Worm (Caenorhabditis elegans): Measurements from ENCODE around the gene gei-4.

gei-4 gene

ce11 chrIII:356906-357901 lies 2.6 kb upstream of the gei-4 start:
- TF ChIP-seq nhr-85 (tag) (peak; percentile 56), C34B4.2 (tag; optimal IDR thresholded peaks at IDR 0.05) (no peak), zag-1 (tag; optimal IDR thresholded peaks at IDR 0.05) (no peak), F16B12.6 (tag; optimal IDR thresholded peaks at IDR 0.05) (no peak), vab-15 (tag; optimal IDR thresholded peaks at IDR 0.05) (no peak), jun-1 (tag; optimal IDR thresholded peaks at IDR 0.05) (no peak), nhr-19 (GFP tag; conservative IDR thresholded peaks at IDR 0.05) (no peak), aly-2 (tag; optimal IDR thresholded peaks at IDR 0.05) (no peak), nhr-237 (tag; optimal IDR thresholded peaks at IDR 0.05) (no peak), ceh-82 (tag; optimal IDR thresholded peaks at IDR 0.05) (no peak), elt-2 (tag; optimal IDR thresholded peaks at IDR 0.05) (peak; percentile 56), grh-1 (GFP tag; IDR thresholded peaks at IDR 0.05) (no peak), fkh-10 (GFP tag; optimal IDR thresholded peaks at IDR 0.05) (no peak), mep-1 (tag; optimal IDR thresholded peaks at IDR 0.05) (peak; percentile 14), zip-4 (GFP tag; optimal IDR thresholded peaks at IDR 0.05) (no peak), C16A3.4 (tag; optimal IDR thresholded peaks at IDR 0.05) (no peak), lin-15B (tag; optimal IDR thresholded peaks at IDR 0.05) (no peak), lin-13 (GFP tag; optimal IDR thresholded peaks at IDR 0.05) (no peak), blmp-1 (tag; optimal IDR thresholded peaks at IDR 0.05) (no peak), lin-35 (GFP tag; optimal IDR thresholded peaks at IDR 0.05) (peak in 1 of 2 experiments; percentile 18), snpc-4 (tag; optimal IDR thresholded peaks at IDR 0.05) (no peak), nhr-28 (tag; optimal IDR thresholded peaks at IDR 0.05) (no peak), ama-1 (optimal IDR thresholded peaks at IDR 0.05) (no peak), snu-23 (GFP tag; optimal IDR thresholded peaks at IDR 0.05) (no peak), nhr-84 (tag; optimal IDR thresholded peaks at IDR 0.05) (no peak), unc-130 (tag; optimal IDR thresholded peaks at IDR 0.05) (no peak), nhr-20 (tag; optimal IDR thresholded peaks at IDR 0.05) (no peak), skn-1 (tag; optimal IDR thresholded peaks at IDR 0.05) (no peak), ceh-88 (GFP tag; IDR thresholded peaks at IDR 0.05) (no peak), unc-62 (GFP tag; optimal IDR thresholded peaks at IDR 0.05) (no peak), C04F5.9 (tag; optimal IDR thresholded peaks at IDR 0.05) (no peak), lir-3 (tag; optimal IDR thresholded peaks at IDR 0.05; ENCODE audit: poor library complexity) (no peak), lsy-2 (tag; optimal IDR thresholded peaks at IDR 0.05) (peak in 1 of 2 experiments; percentile 29), aha-1 (tag; optimal IDR thresholded peaks at IDR 0.05) (no peak), nhr-47 (tag; optimal IDR thresholded peaks at IDR 0.05) (no peak), efl-1 (optimal IDR thresholded peaks at IDR 0.05) (no peak), efl-1 (GFP tag; optimal IDR thresholded peaks at IDR 0.05 in 1 of 2) (peak in 1 of 2 experiments; percentile 85), ztf-11 (tag; optimal IDR thresholded peaks at IDR 0.05) (no peak), pqm-1 (tag; optimal IDR thresholded peaks at IDR 0.05) (no peak), mef-2 (tag; optimal IDR thresholded peaks at IDR 0.05) (no peak), dsc-1 (tag; optimal IDR thresholded peaks at IDR 0.05) (no peak), sptf-1 (tag; optimal IDR thresholded peaks at IDR 0.05) (no peak), irx-1 (tag; optimal IDR thresholded peaks at IDR 0.05) (no peak), fkh-8 (tag; optimal IDR thresholded peaks at IDR 0.05) (no peak), fos-1 (tag; optimal IDR thresholded peaks at IDR 0.05) (peak; percentile 25), isw-1 (GFP tag; IDR thresholded peaks at IDR 0.05) (no peak), nhr-90 (tag; optimal IDR thresholded peaks at IDR 0.05; ENCODE audit: poor library complexity) (no peak), unc-30 (tag; optimal IDR thresholded peaks at IDR 0.05) (no peak), nhr-76 (tag; optimal IDR thresholded peaks at IDR 0.05) (no peak), elt-3 (tag; optimal IDR thresholded peaks at IDR 0.05) (peak in 2 of 6 experiments; percentile 35 to 53), lin-39 (tag; optimal IDR thresholded peaks at IDR 0.05) (no peak), pag-3 (tag; optimal IDR thresholded peaks at IDR 0.05; ENCODE audit: borderline replicate concordance, insufficient read depth) (no peak)
